Fruit fly (Drosophila melanogaster) whole organism, prepupa: ENCODE measurements around the gene CG14687.

ENCODE experiments used
- Blimp-1 ChIP-seq: fragments of 200-800 bp; sonication (Bioruptor generic); optimal IDR thresholded peaks from 3 replicates; lab custom pipeline; 2017; ENCODE audit warnings: missing biosample characterization, missing genetic modification characterization, mild to moderate bottlenecking, moderate library complexity, missing genetic modification reagents
- CG10631 ChIP-seq: fragments of 200-800 bp; sonication (Bioruptor generic); optimal IDR thresholded peaks from 2 replicates; lab custom pipeline; 2016; ENCODE audit warnings: missing biosample characterization, missing genetic modification characterization
- CG11762 ChIP-seq: fragments of 200-800 bp; sonication (Bioruptor generic); optimal IDR thresholded peaks from 3 replicates; lab custom pipeline; 2016; ENCODE audit warnings: missing biosample characterization, missing genetic modification characterization; ENCODE audit not compliant: insufficient read depth
- CG1621 ChIP-seq: fragments of 200-800 bp; sonication (Bioruptor generic); optimal IDR thresholded peaks from 3 replicates; lab custom pipeline; 2018; ENCODE audit warnings: missing biosample characterization, mild to moderate bottlenecking, missing genetic modification characterization
- CG3032 ChIP-seq: fragments of 200-800 bp; optimal IDR thresholded peaks from 2 replicates; lab custom pipeline; 2019; ENCODE audit warnings: missing biosample characterization, mild to moderate bottlenecking, missing genetic modification characterization, moderate library complexity
- CG31627 ChIP-seq: fragments of 200-800 bp; sonication (Bioruptor generic); optimal IDR thresholded peaks from 3 replicates; lab custom pipeline; 2016; ENCODE audit warnings: missing biosample characterization, missing genetic modification characterization
- CG32006 ChIP-seq: fragments of 200-800 bp; sonication (Bioruptor generic); optimal IDR thresholded peaks from 3 replicates; lab custom pipeline; 2017; ENCODE audit warnings: missing biosample characterization, mild to moderate bottlenecking, missing genetic modification characterization
- CG3919 ChIP-seq: fragments of 200-800 bp; sonication (Bioruptor generic); optimal IDR thresholded peaks from 3 replicates; lab custom pipeline; 2016; ENCODE audit warnings: missing biosample characterization, missing genetic modification characterization
- CG6163 ChIP-seq: fragments of 200-800 bp; sonication (Bioruptor generic); IDR thresholded peaks from 3 replicates; pipeline ENCODE4 v1.3.6; 2022; ENCODE audit warnings: missing biosample characterization, missing genetic modification characterization
- CG6276 ChIP-seq: fragments of 200-800 bp; sonication (Bioruptor generic); optimal IDR thresholded peaks from 2 replicates; lab custom pipeline; 2017; ENCODE audit warnings: missing biosample characterization, mild to moderate bottlenecking, missing genetic modification characterization
- CG6792 ChIP-seq: fragments of 200-800 bp; sonication (Bioruptor generic); optimal IDR thresholded peaks from 3 replicates; lab custom pipeline; 2016; ENCODE audit warnings: missing biosample characterization, missing genetic modification characterization
- CG6808 ChIP-seq: fragments of 200-800 bp; sonication (Bioruptor generic); optimal IDR thresholded peaks from 3 replicates; lab custom pipeline; 2017; ENCODE audit warnings: missing biosample characterization, missing genetic modification characterization, mild to moderate bottlenecking, moderate library complexity, missing genetic modification reagents
- CG7368 ChIP-seq: fragments of 200-800 bp; sonication (Bioruptor generic); optimal IDR thresholded peaks from 3 replicates; lab custom pipeline; 2016; ENCODE audit warnings: missing biosample characterization, missing genetic modification characterization
- CG8119 ChIP-seq: fragments of 200-800 bp; sonication (Bioruptor generic); IDR thresholded peaks from 3 replicates; pipeline ENCODE4 v1.3.6; 2022; ENCODE audit warnings: missing biosample characterization, missing genetic modification characterization
- CG8319 ChIP-seq: fragments of 200-800 bp; sonication (Bioruptor generic); optimal IDR thresholded peaks from 3 replicates; lab custom pipeline; 2016; ENCODE audit warnings: missing biosample characterization, missing genetic modification characterization
- CG8632 ChIP-seq: fragments of 200-800 bp; sonication (Bioruptor generic); optimal IDR thresholded peaks from 3 replicates; lab custom pipeline; 2016; ENCODE audit warnings: missing biosample characterization, missing genetic modification characterization
- Eip75B ChIP-seq: fragments of 200-800 bp; sonication (Bioruptor generic); optimal IDR thresholded peaks from 3 replicates; lab custom pipeline; 2016; ENCODE audit warnings: missing biosample characterization, missing genetic modification characterization
- Eip78C ChIP-seq: fragments of 200-800 bp; sonication (Bioruptor generic); peaks from one replicate; lab custom pipeline; 2016; ENCODE audit warnings: missing biosample characterization, missing genetic modification characterization
- Eip93F ChIP-seq: fragments of 200-800 bp; sonication (Bioruptor generic); optimal IDR thresholded peaks from 2 replicates; lab custom pipeline; 2016; ENCODE audit warnings: missing biosample characterization, mild to moderate bottlenecking, missing genetic modification characterization
- Ets21C ChIP-seq: fragments of 200-800 bp; sonication (Bioruptor generic); optimal IDR thresholded peaks from 3 replicates; lab custom pipeline; 2016; ENCODE audit warnings: missing biosample characterization, missing genetic modification characterization
- Ets96B ChIP-seq: fragments of 200-800 bp; optimal IDR thresholded peaks from 2 replicates; lab custom pipeline; 2019; ENCODE audit warnings: missing biosample characterization, mild to moderate bottlenecking, missing genetic modification characterization, moderate library complexity
- Gug ChIP-seq: fragments of 200-800 bp; sonication (Bioruptor generic); IDR thresholded peaks from 2 replicates; pipeline ENCODE4 v1.3.6; 2022; ENCODE audit warnings: missing biosample characterization, missing genetic modification characterization
- Hr38 ChIP-seq: sonication (Bioruptor generic); optimal IDR thresholded peaks from 2 replicates; lab custom pipeline; 2016; ENCODE audit warnings: missing biosample characterization, missing genetic modification characterization
- Hr39 ChIP-seq: fragments of 200-800 bp; sonication (Bioruptor generic); optimal IDR thresholded peaks from 2 replicates; lab custom pipeline; 2016; ENCODE audit warnings: missing biosample characterization, missing genetic modification characterization
- Hr4 ChIP-seq: fragments of 200-800 bp; sonication (Bioruptor generic); optimal IDR thresholded peaks from 3 replicates; lab custom pipeline; 2016; ENCODE audit warnings: missing biosample characterization, missing genetic modification characterization
- Lpt ChIP-seq: fragments of 200-800 bp; sonication (Bioruptor generic); optimal IDR thresholded peaks from 3 replicates; lab custom pipeline; 2016; ENCODE audit warnings: missing biosample characterization, missing genetic modification characterization
- Met ChIP-seq: fragments of 200-800 bp; sonication (Bioruptor generic); optimal IDR thresholded peaks from 3 replicates; lab custom pipeline; 2016; ENCODE audit warnings: missing biosample characterization, missing genetic modification characterization
- OdsH ChIP-seq: fragments of 200-800 bp; sonication (Bioruptor generic); optimal IDR thresholded peaks from 3 replicates; lab custom pipeline; 2016; ENCODE audit warnings: missing biosample characterization, missing genetic modification characterization
- Sox102F ChIP-seq: fragments of 200-800 bp; sonication (Bioruptor generic); optimal IDR thresholded peaks from 2 replicates; lab custom pipeline; 2016; ENCODE audit warnings: missing biosample characterization, mild to moderate bottlenecking, missing genetic modification characterization
- Sox14 ChIP-seq: fragments of 200-800 bp; sonication (Bioruptor generic); optimal IDR thresholded peaks from 3 replicates; lab custom pipeline; 2016; ENCODE audit warnings: missing biosample characterization, missing genetic modification characterization
- Sox15 ChIP-seq: fragments of 200-800 bp; sonication (Bioruptor generic); optimal IDR thresholded peaks from 3 replicates; lab custom pipeline; 2016; ENCODE audit warnings: missing biosample characterization, missing genetic modification characterization
- achi ChIP-seq: fragments of 200-800 bp; sonication (Bioruptor generic); optimal IDR thresholded peaks from 3 replicates; lab custom pipeline; 2016; ENCODE audit warnings: missing biosample characterization, missing genetic modification characterization
- acj6 ChIP-seq: fragments of 200-800 bp; sonication (Bioruptor generic); optimal IDR thresholded peaks from 3 replicates; lab custom pipeline; 2016; ENCODE audit warnings: missing biosample characterization, missing genetic modification characterization
- cyc ChIP-seq: fragments of 200-800 bp; sonication (Bioruptor generic); optimal IDR thresholded peaks from 3 replicates; lab custom pipeline; 2016; ENCODE audit warnings: missing biosample characterization, missing genetic modification characterization
- dac ChIP-seq: fragments of 200-800 bp; sonication (Bioruptor generic); optimal IDR thresholded peaks from 2 replicates; lab custom pipeline; 2017; ENCODE audit warnings: missing biosample characterization, mild to moderate bottlenecking, missing genetic modification characterization
- dsx ChIP-seq: fragments of 200-800 bp; optimal IDR thresholded peaks from 3 replicates; lab custom pipeline; 2019; ENCODE audit warnings: missing biosample characterization, mild to moderate bottlenecking, missing genetic modification characterization, moderate library complexity; ENCODE audit not compliant: poor library complexity, severe bottlenecking
- eg ChIP-seq: fragments of 200-800 bp; sonication (Bioruptor generic); IDR thresholded peaks from 3 replicates; pipeline ENCODE4 v1.3.6; 2022; ENCODE audit warnings: missing biosample characterization, missing genetic modification characterization
- fd59A ChIP-seq: fragments of 200-800 bp; sonication (Bioruptor generic); optimal IDR thresholded peaks from 2 replicates; lab custom pipeline; 2017; ENCODE audit warnings: missing biosample characterization, mild to moderate bottlenecking, missing genetic modification characterization, missing genetic modification reagents
- fd85E ChIP-seq: fragments of 200-800 bp; sonication (Bioruptor generic); optimal IDR thresholded peaks from 3 replicates; lab custom pipeline; 2016; ENCODE audit warnings: missing biosample characterization, missing genetic modification characterization
- fkh ChIP-seq: fragments of 200-800 bp; sonication (Bioruptor generic); optimal IDR thresholded peaks from 3 replicates; lab custom pipeline; 2017; ENCODE audit warnings: missing biosample characterization, mild to moderate bottlenecking, missing genetic modification characterization, moderate library complexity
- lz ChIP-seq: fragments of 200-800 bp; sonication (Bioruptor generic); optimal IDR thresholded peaks from 3 replicates; lab custom pipeline; 2016; ENCODE audit warnings: missing biosample characterization, missing genetic modification characterization
- net ChIP-seq: fragments of 200-800 bp; sonication (Bioruptor generic); optimal IDR thresholded peaks from 3 replicates; lab custom pipeline; 2016; ENCODE audit warnings: missing biosample characterization, missing genetic modification characterization
- pdm3 ChIP-seq: fragments of 200-800 bp; sonication (Bioruptor generic); optimal IDR thresholded peaks from 3 replicates; lab custom pipeline; 2016; ENCODE audit warnings: missing biosample characterization, missing genetic modification characterization
- salr ChIP-seq, 2 experiments: fragments of 200-800 bp; sonication (Bioruptor generic); optimal IDR thresholded peaks; 3 replicates each; lab custom pipeline; 2016 to 2018; ENCODE audit warnings: missing biosample characterization in 2 of 2, missing genetic modification characterization in 2 of 2, mild to moderate bottlenecking in 1 of 2
- spab ChIP-seq: fragments of 200-800 bp; sonication (Bioruptor generic); optimal IDR thresholded peaks from 2 replicates; lab custom pipeline; 2017; ENCODE audit warnings: missing biosample characterization, mild to moderate bottlenecking, missing genetic modification characterization, missing genetic modification reagents
- ss ChIP-seq, 2 experiments: fragments of 200-800 bp; sonication (Bioruptor generic); optimal IDR thresholded peaks; 2 replicates in 1 of 2; 3 replicates in 1 of 2; lab custom pipeline; 2017 to 2018; ENCODE audit warnings: mild to moderate bottlenecking in 2 of 2, missing biosample characterization in 2 of 2, missing genetic modification characterization in 2 of 2, moderate library complexity in 1 of 2
- svp ChIP-seq: fragments of 200-800 bp; sonication (Bioruptor generic); peaks from one replicate; lab custom pipeline; 2016; ENCODE audit warnings: missing biosample characterization, missing genetic modification characterization

Gene CG14687

DNA sequence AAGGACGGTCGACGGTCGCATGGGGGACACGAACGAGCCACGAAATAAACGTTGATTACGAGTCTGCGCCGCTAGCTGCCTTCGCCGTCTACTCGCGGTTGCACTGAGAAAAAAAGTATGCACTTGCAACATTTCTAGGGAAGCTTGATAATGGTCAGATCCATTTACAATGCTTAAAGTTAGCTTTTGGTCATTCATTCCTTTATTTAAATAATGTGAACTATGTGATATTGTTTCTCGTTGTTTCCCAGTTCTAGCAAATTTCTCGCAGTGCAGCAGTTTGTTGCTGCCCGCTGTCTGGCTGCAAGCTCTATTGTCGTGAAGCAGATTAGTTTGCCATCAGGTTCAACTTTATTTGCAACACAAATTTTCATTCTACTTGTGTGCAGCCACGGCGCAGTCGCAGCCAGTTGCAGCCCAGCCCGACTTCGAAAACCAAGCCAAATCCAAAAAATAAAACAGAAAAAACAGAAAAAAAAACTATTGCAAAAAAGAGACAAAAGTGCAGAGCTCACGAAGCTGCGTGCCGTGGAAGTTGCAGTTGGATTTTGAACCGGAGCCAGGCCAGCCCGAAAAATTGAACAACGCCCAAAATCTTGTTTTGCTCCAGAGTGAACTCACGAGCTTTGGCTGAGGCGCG lies 39.9 kb downstream of the CG14687 start (continued):
- TF ChIP-seq Ets21C = no peak
- TF ChIP-seq CG6792 = peak; percentile 43
- TF ChIP-seq CG8119 = peak; percentile 88
- peak; percentile 91 for TF ChIP-seq CG6276
- TF ChIP-seq svp = peak; percentile 65
- TF ChIP-seq fkh (GFP tag; lab: Kevin White, UChicago) = no peak
- peak; percentile 20 for TF ChIP-seq lz
- peak; percentile 97 for TF ChIP-seq CG6163 (GFP tag; lab: Robert Waterston, UW)
- TF ChIP-seq Eip78C (GFP tag; lab: Kevin White, UChicago) = peak; percentile 94
- TF ChIP-seq CG31627 (GFP tag; lab: Kevin White, UChicago) = no peak
- peak; percentile 55 for TF ChIP-seq CG8319 (GFP tag; lab: Kevin White, UChicago)
- TF ChIP-seq cyc (GFP tag; lab: Kevin White, UChicago) = peak; percentile 43
- TF ChIP-seq Sox102F (GFP tag; lab: Kevin White, UChicago) = no peak
- TF ChIP-seq Hr39 (GFP tag; lab: Kevin White, UChicago) = no peak
- TF ChIP-seq ss (GFP tag; optimal IDR thresholded peaks at IDR 0.05; lab: Kevin White, UChicago) = peak; percentile 83 to 91

DNA sequence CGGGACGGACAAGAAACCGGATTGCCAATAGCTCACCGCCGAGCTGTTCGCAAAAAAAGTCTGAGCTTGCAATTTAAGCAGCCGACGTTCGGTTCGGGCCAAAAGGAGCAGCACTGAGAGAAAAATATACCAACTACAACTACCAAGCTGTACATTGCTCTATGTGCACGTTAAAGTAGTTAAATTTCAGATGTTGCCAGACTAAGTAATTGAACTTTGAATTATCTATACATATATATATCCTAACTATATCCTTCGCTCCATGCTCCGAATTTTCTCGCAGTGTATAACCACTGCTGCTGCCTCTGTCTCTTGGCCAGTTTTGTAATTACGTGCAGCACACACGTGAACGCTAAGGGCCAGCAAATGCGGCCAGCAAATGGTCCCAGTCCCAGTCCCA lies 42.2 kb downstream of the CG14687 start:
- TF ChIP-seq CG11762 (GFP tag; lab: Kevin White, UChicago) (peak; percentile 95), CG3919 (GFP tag; lab: Kevin White, UChicago) (peak; percentile 98), fd59A (GFP tag; lab: Kevin White, UChicago) (peak; percentile 93), Met (GFP tag; lab: Kevin White, UChicago) (peak; percentile 94), OdsH (GFP tag; lab: Kevin White, UChicago) (peak; percentile 97), CG6808 (GFP tag; lab: Kevin White, UChicago) (peak; percentile 96), Ets21C (peak; percentile 86), Lpt (GFP tag; lab: Kevin White, UChicago) (peak; percentile 97), Gug (GFP tag; lab: Robert Waterston, UW) (peak; percentile 88), CG8119 (peak; percentile 97), Sox102F (GFP tag; lab: Kevin White, UChicago) (peak; percentile 95), CG3032 (tag; lab: Kevin White, UChicago) (peak; percentile 94), spab (peak; percentile 95), CG6163 (GFP tag; lab: Robert Waterston, UW) (peak; percentile 98), Hr4 (peak; percentile 95), eg (GFP tag; lab: Robert Waterston, UW) (peak; percentile 97), cyc (GFP tag; lab: Kevin White, UChicago) (peak; percentile 95), pdm3 (GFP tag; lab: Kevin White, UChicago) (peak; percentile 93), CG8632 (GFP tag; lab: Kevin White, UChicago) (peak; percentile 95), CG10631 (GFP tag; lab: Kevin White, UChicago) (peak; percentile 95), Blimp-1 (GFP tag; lab: Kevin White, UChicago) (peak; percentile 88), CG31627 (GFP tag; lab: Kevin White, UChicago) (peak; percentile 86), acj6 (GFP tag; lab: Kevin White, UChicago) (peak; percentile 97), Sox15 (GFP tag; lab: Kevin White, UChicago) (peak; percentile 90), salr (GFP tag; optimal IDR thresholded peaks at IDR 0.05; lab: Kevin White, UChicago) (peak; percentile 88 to 93), Hr38 (GFP tag; lab: Kevin White, UChicago) (no peak), lz (peak; percentile 95), CG32006 (GFP tag; lab: Kevin White, UChicago) (peak; percentile 96), Hr39 (GFP tag; lab: Kevin White, UChicago) (peak; percentile 86), Eip75B (GFP tag; lab: Kevin White, UChicago) (peak; percentile 97), CG7368 (peak; percentile 94), fkh (GFP tag; lab: Kevin White, UChicago) (no peak), achi (GFP tag; lab: Kevin White, UChicago) (peak; percentile 96), Sox14 (GFP tag; lab: Kevin White, UChicago) (peak; percentile 90), ss (GFP tag; optimal IDR thresholded peaks at IDR 0.05; lab: Kevin White, UChicago) (peak; percentile 95 to 98), CG6276 (peak; percentile 95), Eip93F (GFP tag; lab: Kevin White, UChicago) (peak; percentile 98), dac (GFP tag; lab: Kevin White, UChicago) (peak; percentile 92), CG1621 (tag; lab: Kevin White, UChicago) (peak; percentile 94), fd85E (GFP tag; lab: Kevin White, UChicago) (peak; percentile 89), Ets96B (peak; percentile 95), CG8319 (GFP tag; lab: Kevin White, UChicago) (peak; percentile 92), Eip78C (GFP tag; lab: Kevin White, UChicago) (peak; percentile 99), net (GFP tag; lab: Kevin White, UChicago) (peak; percentile 95), dsx (GFP tag; lab: Kevin White, UChicago) (peak; percentile 93)
